Fruit fly (Drosophila melanogaster) whole organism, embryonic: ENCODE results near the gene CG32248.

Source experiments
- Aef1 ChIP-seq: fragments of 200-800 bp; sonication (Bioruptor generic); IDR thresholded peaks from 3 replicates; pipeline ENCODE4 v1.3.6; 2022; ENCODE audit warnings: missing biosample characterization, missing genetic modification characterization
- BEAF-32 ChIP-seq: fragments of 200-800 bp; sonication (Bioruptor generic); optimal IDR thresholded peaks from 3 replicates; lab custom pipeline; 2017; ENCODE audit warnings: missing biosample characterization, missing genetic modification characterization, mild to moderate bottlenecking, moderate library complexity, missing genetic modification reagents
- CG1024 ChIP-seq: fragments of 200-800 bp; sonication (Bioruptor generic); IDR thresholded peaks from 2 replicates; pipeline ENCODE4 v1.3.6; 2022; ENCODE audit warnings: missing biosample characterization, missing genetic modification characterization
- CG13287 ChIP-seq: fragments of 200-800 bp; sonication (Bioruptor generic); IDR thresholded peaks from 2 replicates; pipeline ENCODE4 v1.3.6; 2022; ENCODE audit warnings: missing biosample characterization, missing genetic modification characterization; ENCODE audit not compliant: partially characterized antibody
- CG13894 ChIP-seq: fragments of 200-800 bp; sonication (Bioruptor generic); optimal IDR thresholded peaks from 3 replicates; lab custom pipeline; 2018; ENCODE audit warnings: missing biosample characterization, mild to moderate bottlenecking, missing genetic modification characterization, moderate library complexity
- CG14667 ChIP-seq: fragments of 200-800 bp; sonication (Bioruptor generic); IDR thresholded peaks from 2 replicates; pipeline ENCODE4 v1.3.6; 2022; ENCODE audit warnings: missing biosample characterization, missing genetic modification characterization
- CG15514 ChIP-seq: fragments of 200-800 bp; sonication (Bioruptor generic); optimal IDR thresholded peaks from 3 replicates; lab custom pipeline; 2017; ENCODE audit warnings: missing biosample characterization, missing genetic modification characterization, mild to moderate bottlenecking, moderate library complexity, missing genetic modification reagents
- CG17359 ChIP-seq: fragments of 200-800 bp; sonication (Bioruptor generic); optimal IDR thresholded peaks from 3 replicates; lab custom pipeline; 2018; ENCODE audit warnings: missing biosample characterization, mild to moderate bottlenecking, missing genetic modification characterization, moderate library complexity
- CG17568 ChIP-seq: fragments of 200-800 bp; sonication (Bioruptor generic); optimal IDR thresholded peaks from 2 replicates; lab custom pipeline; 2018; ENCODE audit warnings: missing biosample characterization, mild to moderate bottlenecking, missing genetic modification characterization, moderate library complexity
- CG17612 ChIP-seq: fragments of 200-800 bp; sonication (Bioruptor generic); IDR thresholded peaks from 2 replicates; pipeline ENCODE4 v1.3.6; 2022; ENCODE audit warnings: missing biosample characterization, missing genetic modification characterization
- CG4282 ChIP-seq: fragments of 200-800 bp; sonication (Bioruptor generic); optimal IDR thresholded peaks from 2 replicates; lab custom pipeline; 2016; ENCODE audit warnings: missing biosample characterization, missing genetic modification characterization
- CG4404 ChIP-seq: fragments of 200-800 bp; sonication (Bioruptor generic); IDR thresholded peaks from 2 replicates; pipeline ENCODE4 v1.3.6; 2022; ENCODE audit warnings: missing biosample characterization, missing genetic modification characterization
- CG6854 ChIP-seq: fragments of 200-800 bp; sonication (Bioruptor generic); optimal IDR thresholded peaks from 3 replicates; lab custom pipeline; 2017; ENCODE audit warnings: missing biosample characterization, mild to moderate bottlenecking, missing genetic modification characterization
- CG7372 ChIP-seq: fragments of 200-800 bp; sonication (Bioruptor generic); IDR thresholded peaks from 2 replicates; pipeline ENCODE4 v1.3.6; 2022; ENCODE audit warnings: missing biosample characterization, missing genetic modification characterization
- CG7745 ChIP-seq: fragments of 200-800 bp; sonication (Bioruptor generic); optimal IDR thresholded peaks from 2 replicates; lab custom pipeline; 2018; ENCODE audit warnings: missing biosample characterization, mild to moderate bottlenecking, missing genetic modification characterization, moderate library complexity
- CG8944 ChIP-seq: fragments of 200-800 bp; sonication (Bioruptor generic); optimal IDR thresholded peaks from 3 replicates; lab custom pipeline; 2016; ENCODE audit warnings: missing biosample characterization, missing genetic modification characterization
- CG9437 ChIP-seq: fragments of 200-800 bp; sonication (Bioruptor generic); optimal IDR thresholded peaks from 2 replicates; lab custom pipeline; 2018; ENCODE audit warnings: missing biosample characterization, mild to moderate bottlenecking, missing genetic modification characterization
- CG9817 ChIP-seq: fragments of 200-800 bp; sonication (Bioruptor generic); optimal IDR thresholded peaks from 2 replicates; lab custom pipeline; 2018; ENCODE audit warnings: missing biosample characterization, mild to moderate bottlenecking, missing genetic modification characterization, moderate library complexity
- CG9932 ChIP-seq: fragments of 200-800 bp; sonication (Bioruptor generic); IDR thresholded peaks from 2 replicates; pipeline ENCODE4 v1.3.6; 2022; ENCODE audit warnings: missing biosample characterization, missing genetic modification characterization
- Camta ChIP-seq: fragments of 200-800 bp; sonication (Bioruptor generic); optimal IDR thresholded peaks from 2 replicates; lab custom pipeline; 2016; ENCODE audit warnings: missing biosample characterization, missing genetic modification characterization
- Dll ChIP-seq: fragments of 200-800 bp; sonication (Bioruptor generic); IDR thresholded peaks from 4 replicates; pipeline ENCODE4 v1.3.6; 2022; ENCODE audit warnings: missing biosample characterization, missing genetic modification characterization; ENCODE audit not compliant: partially characterized antibody
- Fer1 ChIP-seq: fragments of 200-800 bp; sonication (Bioruptor generic); optimal IDR thresholded peaks from 2 replicates; lab custom pipeline; 2017; ENCODE audit warnings: missing biosample characterization, mild to moderate bottlenecking, missing genetic modification characterization
- H15 ChIP-seq: fragments of 200-800 bp; sonication (Bioruptor generic); IDR thresholded peaks from 3 replicates; pipeline ENCODE4 v1.3.6; 2022; ENCODE audit warnings: missing biosample characterization, missing genetic modification characterization
- HmgD ChIP-seq: fragments of 200-800 bp; sonication (Bioruptor generic); optimal IDR thresholded peaks from 3 replicates; lab custom pipeline; 2016; ENCODE audit warnings: missing biosample characterization, missing genetic modification characterization
- NC2α ChIP-seq: fragments of 200-800 bp; sonication (Bioruptor generic); optimal IDR thresholded peaks from 2 replicates; lab custom pipeline; 2016; ENCODE audit warnings: missing biosample characterization, missing genetic modification characterization
- NFAT ChIP-seq: fragments of 200-800 bp; sonication (Bioruptor generic); IDR thresholded peaks from 2 replicates; pipeline ENCODE4 v1.3.6; 2022; ENCODE audit warnings: missing biosample characterization, missing genetic modification characterization
- PHDP ChIP-seq: fragments of 200-800 bp; sonication (Bioruptor generic); optimal IDR thresholded peaks from 3 replicates; lab custom pipeline; 2018; ENCODE audit warnings: missing biosample characterization, mild to moderate bottlenecking, missing genetic modification characterization, moderate library complexity
- Rfx ChIP-seq: fragments of 200-800 bp; sonication (Bioruptor generic); IDR thresholded peaks from 2 replicates; pipeline ENCODE4 v1.3.6; 2022; ENCODE audit warnings: missing biosample characterization, missing genetic modification characterization
- Sry-β ChIP-seq: fragments of 200-800 bp; sonication (Bioruptor generic); optimal IDR thresholded peaks from 2 replicates; lab custom pipeline; 2018; ENCODE audit warnings: missing biosample characterization, mild to moderate bottlenecking, missing genetic modification characterization, moderate library complexity
- abd-A ChIP-seq: fragments of 200-800 bp; sonication (Bioruptor generic); optimal IDR thresholded peaks from 3 replicates; lab custom pipeline; 2019; ENCODE audit warnings: missing biosample characterization, mild to moderate bottlenecking, missing genetic modification characterization, moderate library complexity
- bcd ChIP-seq: fragments of 200-800 bp; sonication (Bioruptor generic); optimal IDR thresholded peaks from 2 replicates; lab custom pipeline; 2017; ENCODE audit warnings: missing biosample characterization, mild to moderate bottlenecking, missing genetic modification characterization
- bigmax ChIP-seq: fragments of 200-800 bp; sonication (Bioruptor generic); optimal IDR thresholded peaks from 2 replicates; lab custom pipeline; 2018; ENCODE audit warnings: missing biosample characterization, mild to moderate bottlenecking, missing genetic modification characterization
- btn ChIP-seq: fragments of 200-800 bp; sonication (Bioruptor generic); optimal IDR thresholded peaks from 2 replicates; lab custom pipeline; 2016; ENCODE audit warnings: missing biosample characterization, missing genetic modification characterization
- chinmo ChIP-seq: fragments of 200-800 bp; sonication (Bioruptor generic); IDR thresholded peaks from 4 replicates; pipeline ENCODE4 v1.3.6; 2022; ENCODE audit warnings: missing biosample characterization, missing genetic modification characterization; ENCODE audit not compliant: partially characterized antibody
- dmrt99B ChIP-seq: fragments of 200-800 bp; sonication (Bioruptor generic); optimal IDR thresholded peaks from 2 replicates; lab custom pipeline; 2018; ENCODE audit warnings: missing biosample characterization, mild to moderate bottlenecking, missing genetic modification characterization, moderate library complexity
- fru ChIP-seq: fragments of >200 bp; optimal IDR thresholded peaks from 2 replicates; lab custom pipeline; 2017
- fu2 ChIP-seq: fragments of 200-800 bp; sonication (Bioruptor generic); optimal IDR thresholded peaks from 2 replicates; lab custom pipeline; 2016; ENCODE audit warnings: missing biosample characterization, missing genetic modification characterization
- jigr1 ChIP-seq: fragments of 200-800 bp; sonication (Bioruptor generic); IDR thresholded peaks from 3 replicates; pipeline ENCODE4 v1.3.6; 2022; ENCODE audit warnings: missing biosample characterization, missing genetic modification characterization
- jumu ChIP-seq: fragments of 200-800 bp; sonication (Bioruptor generic); optimal IDR thresholded peaks from 3 replicates; lab custom pipeline; 2016; ENCODE audit warnings: missing biosample characterization, missing genetic modification characterization
- lmd ChIP-seq: fragments of 200-800 bp; sonication (Bioruptor generic); IDR thresholded peaks from 2 replicates; pipeline ENCODE4 v1.3.6; 2022; ENCODE audit warnings: missing biosample characterization, missing genetic modification characterization
- mirr ChIP-seq: fragments of 200-800 bp; sonication (Bioruptor generic); optimal IDR thresholded peaks from 3 replicates; lab custom pipeline; 2018; ENCODE audit warnings: missing biosample characterization, mild to moderate bottlenecking, missing genetic modification characterization
- oc ChIP-seq: fragments of 200-800 bp; sonication (Bioruptor generic); optimal IDR thresholded peaks from 2 replicates; lab custom pipeline; 2018; ENCODE audit warnings: missing biosample characterization, mild to moderate bottlenecking, missing genetic modification characterization, moderate library complexity
- phol ChIP-seq: fragments of 200-800 bp; sonication (Bioruptor generic); optimal IDR thresholded peaks from 3 replicates; lab custom pipeline; 2018; ENCODE audit warnings: missing biosample characterization, mild to moderate bottlenecking, missing genetic modification characterization, moderate library complexity
- pros ChIP-seq: fragments of 200-800 bp; sonication (Bioruptor generic); optimal IDR thresholded peaks from 3 replicates; lab custom pipeline; 2019; ENCODE audit warnings: missing biosample characterization, mild to moderate bottlenecking, missing genetic modification characterization, moderate library complexity
- sim ChIP-seq: fragments of 200-800 bp; sonication (Bioruptor generic); IDR thresholded peaks from 2 replicates; pipeline ENCODE4 v1.3.6; 2022; ENCODE audit warnings: missing biosample characterization, missing genetic modification characterization
- unc-4 ChIP-seq: fragments of 200-800 bp; sonication (Bioruptor generic); IDR thresholded peaks from 2 replicates; pipeline ENCODE4 v1.3.6; 2022; ENCODE audit warnings: missing biosample characterization, missing genetic modification characterization; ENCODE audit not compliant: partially characterized antibody
- zen ChIP-seq: fragments of 200-800 bp; sonication (Bioruptor generic); optimal IDR thresholded peaks from 3 replicates; lab custom pipeline; 2018; ENCODE audit warnings: missing biosample characterization, mild to moderate bottlenecking, missing genetic modification characterization, moderate library complexity
- zf30C ChIP-seq: fragments of 200-800 bp; sonication (Bioruptor generic); optimal IDR thresholded peaks from 3 replicates; lab custom pipeline; 2018; ENCODE audit warnings: missing biosample characterization, mild to moderate bottlenecking, missing genetic modification characterization

The CG32248 gene

dm6 chr3L:4440153-4440552 is 31.4 kb upstream of the CG32248 start:
- TF ChIP-seq HmgD (GFP tag; lab: Kevin White, UChicago) (no peak), Dll (GFP tag; lab: Robert Waterston, UW) (0 out of 4 replicates have a peak, but pooled peaks have one; percentile 17), jigr1 (no peak), Sry-β (GFP tag; lab: Kevin White, UChicago) (peak; percentile 64), CG15514 (GFP tag; lab: Kevin White, UChicago) (peak; percentile 97), H15 (GFP tag; lab: Robert Waterston, UW) (no peak), CG7372 (GFP tag; lab: Robert Waterston, UW) (0 out of 2 replicates have a peak, but pooled peaks have one; percentile 5), CG13287 (GFP tag; lab: Robert Waterston, UW) (peak; percentile 50), NC2α (GFP tag; lab: Kevin White, UChicago) (no peak), CG13894 (tag; lab: Kevin White, UChicago) (peak; percentile 37), oc (tag; lab: Kevin White, UChicago) (peak; percentile 3), CG4282 (GFP tag; lab: Kevin White, UChicago) (no peak), CG4404 (no peak), BEAF-32 (GFP tag; lab: Kevin White, UChicago) (peak; percentile 13), unc-4 (GFP tag; lab: Robert Waterston, UW) (0 out of 2 replicates have a peak, but pooled peaks have one; percentile 16), CG17359 (tag; lab: Kevin White, UChicago) (no peak), abd-A (tag; lab: Kevin White, UChicago) (peak; percentile 88), sim (no peak), Rfx (peak; percentile 36; the same call in 1 of the 2 replicates), btn (GFP tag; lab: Kevin White, UChicago) (no peak), CG7745 (peak; percentile 69), PHDP (tag; lab: Kevin White, UChicago) (no peak), CG9932 (GFP tag; lab: Robert Waterston, UW) (peak; percentile 18; the same call in 1 of the 2 replicates), mirr (GFP tag; lab: Kevin White, UChicago) (no peak), pros (GFP tag; lab: Kevin White, UChicago) (peak; percentile 19), CG9437 (GFP tag; lab: Kevin White, UChicago) (peak; percentile 88), phol (no peak), fu2 (GFP tag; lab: Kevin White, UChicago) (no peak), fru (lab: Kevin White, UChicago) (no peak)

- TF ChIP-seq Aef1 (no peak), chinmo (GFP tag; lab: Robert Waterston, UW) (peak; percentile 57; the same call in 1 of the 4 replicates), abd-A (tag; lab: Kevin White, UChicago) (peak; percentile 83)
Observed at dm6 chr3L:4442168-4442567, 29.4 kb upstream of the CG32248 start.

DNA sequence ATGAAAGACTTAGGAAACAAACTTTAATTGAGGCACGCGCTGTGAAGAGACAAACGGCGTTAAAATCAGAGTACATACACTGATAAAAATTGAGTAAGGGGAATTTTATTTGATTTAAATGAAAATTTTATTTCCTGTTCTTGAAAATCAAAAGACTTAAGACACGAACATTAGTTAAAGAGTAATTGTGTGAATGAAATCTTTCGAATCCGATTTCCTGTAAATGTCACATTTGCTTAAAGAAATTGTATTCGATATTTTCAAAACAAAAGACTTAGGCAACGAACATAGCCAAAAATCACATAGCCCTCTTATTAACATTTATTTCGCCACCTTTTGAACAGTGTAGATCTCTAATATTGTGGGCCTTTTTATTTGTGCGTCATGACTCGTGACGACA is 25.7 kb upstream of the CG32248 start:
- TF ChIP-seq sim (no peak), bigmax (GFP tag; lab: Kevin White, UChicago) (no peak), CG1024 (GFP tag; lab: Robert Waterston, UW) (no peak), CG17612 (GFP tag; lab: Robert Waterston, UW) (no peak), CG6854 (GFP tag; lab: Kevin White, UChicago) (peak; percentile 22), CG17568 (GFP tag; lab: Kevin White, UChicago) (no peak), dmrt99B (tag; lab: Kevin White, UChicago) (peak; percentile 1), CG9817 (tag; lab: Kevin White, UChicago) (peak; percentile 13), zen (no peak), CG14667 (GFP tag; lab: Robert Waterston, UW) (no peak), Fer1 (GFP tag; lab: Kevin White, UChicago) (peak; percentile 56), Camta (peak; percentile 8), jumu (GFP tag; lab: Kevin White, UChicago) (no peak), bcd (GFP tag; lab: Kevin White, UChicago) (peak; percentile 24), NFAT (peak; percentile 33; the same call in 1 of the 2 replicates), lmd (GFP tag; lab: Robert Waterston, UW) (peak; percentile 40; the same call in 1 of the 2 replicates), CG8944 (GFP tag; lab: Kevin White, UChicago) (no peak), zf30C (GFP tag; lab: Kevin White, UChicago) (no peak), CG9932 (GFP tag; lab: Robert Waterston, UW) (peak; percentile 19; the same call in 1 of the 2 replicates)
